Fruit fly (Drosophila melanogaster) S2 (cell line): Measurements from ENCODE around the gene Agpat4.

Experiments
- CG8478 ChIP-seq: fragments of >200 bp; optimal IDR thresholded peaks from 2 replicates; lab custom pipeline; 2018
- CTCF ChIP-seq, 2 experiments: fragments of >200 bp; optimal IDR thresholded peaks; 2 replicates each; lab custom pipeline; 2018

dm6 chr3L:16380770-16381169 is 600 bp downstream of the Agpat4 start:
- TF ChIP-seq CG8478 (lab: Kevin White, UChicago) = no peak
- TF ChIP-seq CTCF (optimal IDR thresholded peaks at IDR 0.05; lab: Kevin White, UChicago) = no peak
